Worm (Caenorhabditis elegans) whole organism, early embryonic: ENCODE data around the gene T04C12.8.

Source experiments
- B0310.2 ChIP-seq: sonication (generic microtip); optimal IDR thresholded peaks from 2 replicates; lab custom pipeline; 2016; ENCODE audit warnings: mild to moderate bottlenecking, missing genetic modification characterization, missing compliant biosample characterization
- aly-1 ChIP-seq: sonication (generic microtip); optimal IDR thresholded peaks from 2 replicates; lab custom pipeline; 2016; ENCODE audit warnings: missing genetic modification characterization, missing compliant biosample characterization
- ama-1 ChIP-seq: fragments of 150-350 bp; optimal IDR thresholded peaks from 2 replicates; lab custom pipeline; 2014
- hmbx-1 ChIP-seq: sonication (generic microtip); optimal IDR thresholded peaks from 2 replicates; lab custom pipeline; 2016; ENCODE audit warnings: mild to moderate bottlenecking, missing genetic modification characterization, missing compliant biosample characterization
- tbx-11 ChIP-seq: fragments of 200-800 bp; sonication (Bioruptor generic); IDR thresholded peaks from 2 replicates; pipeline ENCODE4 v1.3.6; 2022; ENCODE audit warnings: missing genetic modification characterization, missing compliant biosample characterization
- tra-4 ChIP-seq: sonication (generic microtip); optimal IDR thresholded peaks from 2 replicates; lab custom pipeline; 2017; ENCODE audit warnings: missing genetic modification characterization, missing compliant biosample characterization

- TF ChIP-seq aly-1 (tag; lab: Kevin White, UChicago) (no peak), B0310.2 (tag; lab: Kevin White, UChicago) (no peak), hmbx-1 (tag; lab: Kevin White, UChicago) (no peak), tra-4 (tag; lab: Kevin White, UChicago) (no peak), tbx-11 (GFP tag; lab: Robert Waterston, UW) (no peak), ama-1 (no peak)
These were observed 3.6 kb downstream of the T04C12.8 start, which contains the start of gene nlp-80 for ce11 chrV:11065513-11065912.
